Worm (Caenorhabditis elegans): ENCODE results near the gene col-17.
A peak's percentile ranks its signal among the peaks of the same experiment; 100 is the strongest.
"Not testable (repeated sequence)": the region's sequence is repeated elsewhere in the genome, so short reads cannot be mapped to it uniquely, and the experiment has no call there.

Gene col-17

DNA sequence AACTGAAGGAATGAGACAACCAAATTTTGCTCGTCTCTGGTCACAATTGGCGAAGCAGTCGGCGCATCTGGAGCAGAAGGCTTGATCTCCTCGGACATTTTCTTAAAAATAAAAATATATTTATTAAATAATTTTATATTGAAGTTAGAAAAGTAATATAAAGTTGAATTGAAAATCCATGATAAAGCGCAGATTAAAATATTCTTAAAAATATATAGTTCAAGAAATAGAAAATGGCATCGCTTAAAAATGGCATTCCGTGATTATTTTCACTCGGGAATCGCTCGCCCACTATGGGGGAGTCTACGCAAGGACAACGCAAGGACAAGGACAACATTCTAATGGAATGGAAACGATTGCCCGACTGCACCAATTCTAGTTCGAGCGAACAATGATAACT is 36.3 kb upstream of the col-17 start, which contains the start of gene sgt-1:
Gene sgt-1 (minus strand): TSS at position 101 of the 400 bp plus-strand sequence.
- not testable (repeated sequence) for TF ChIP-seq aha-1, elt-3, nhr-77 (tag; optimal IDR thresholded peaks at IDR 0.05)

DNA sequence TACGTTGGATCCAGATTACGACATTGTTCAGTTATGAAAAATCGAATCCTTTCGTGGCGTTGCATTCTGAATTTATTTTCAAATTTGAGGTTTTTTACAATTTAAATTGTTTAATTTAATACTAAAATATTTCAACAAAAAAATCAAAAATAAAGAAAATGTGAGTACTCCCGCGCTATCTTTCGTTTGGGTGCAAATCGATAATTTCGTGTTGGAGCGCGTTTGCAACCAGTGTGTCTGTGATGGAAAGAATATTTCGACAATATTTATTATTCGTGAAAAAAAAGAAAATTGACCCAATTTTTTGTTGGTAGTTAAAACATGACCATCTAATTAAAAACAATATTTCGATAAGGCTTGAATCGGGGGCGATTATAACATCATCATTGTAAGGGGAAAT is 34.7 kb upstream of the col-17 start, which contains the start of gene R05F9.9:
Gene R05F9.9 (minus strand): TSS at position 66 of the 400 bp plus-strand sequence.
- TF ChIP-seq dsc-1 (tag; optimal IDR thresholded peaks at IDR 0.05) (no peak), efl-1 (optimal IDR thresholded peaks at IDR 0.05) (peak; percentile 39 to 49), efl-1 (GFP tag; optimal IDR thresholded peaks at IDR 0.05 in 1 of 2) (peak; percentile 66 to 93), elt-3 (tag; optimal IDR thresholded peaks at IDR 0.05) (no peak), ceh-90 (tag; optimal IDR thresholded peaks at IDR 0.05) (no peak), elt-2 (tag; optimal IDR thresholded peaks at IDR 0.05) (peak; percentile 71), lin-35 (GFP tag; optimal IDR thresholded peaks at IDR 0.05) (peak; percentile 33 to 67), nhr-11 (tag; optimal IDR thresholded peaks at IDR 0.05) (no peak), mab-9 (GFP tag; IDR thresholded peaks at IDR 0.05) (no peak), hlh-17 (GFP tag; optimal IDR thresholded peaks at IDR 0.05; ENCODE audit: borderline replicate concordance) (no peak), sptf-1 (tag; optimal IDR thresholded peaks at IDR 0.05) (no peak), mep-1 (tag; optimal IDR thresholded peaks at IDR 0.05) (peak; percentile 62), ces-1 (GFP tag; optimal IDR thresholded peaks at IDR 0.05) (no peak), nhr-90 (tag; optimal IDR thresholded peaks at IDR 0.05; ENCODE audit: poor library complexity) (peak; percentile 4), nhr-47 (tag; optimal IDR thresholded peaks at IDR 0.05) (peak; percentile 3), snu-23 (GFP tag; optimal IDR thresholded peaks at IDR 0.05) (peak; percentile 48), snpc-4 (tag; optimal IDR thresholded peaks at IDR 0.05) (no peak), efl-3 (GFP tag; optimal IDR thresholded peaks at IDR 0.05) (no peak), tbx-2 (tag; optimal IDR thresholded peaks at IDR 0.05) (peak; percentile 3), alr-1 (tag; optimal IDR thresholded peaks at IDR 0.05; ENCODE audit: borderline replicate concordance) (no peak), ama-1 (optimal IDR thresholded peaks at IDR 0.05) (peak; percentile 61), lsy-2 (tag; optimal IDR thresholded peaks at IDR 0.05) (peak; percentile 43 to 54), dpl-1 (GFP tag; optimal IDR thresholded peaks at IDR 0.05) (peak; percentile 24 to 73 (median 28)), F16B12.6 (tag; optimal IDR thresholded peaks at IDR 0.05) (no peak), nhr-84 (tag; optimal IDR thresholded peaks at IDR 0.05) (no peak), grh-1 (GFP tag; IDR thresholded peaks at IDR 0.05) (no peak), nhr-12 (tag; optimal IDR thresholded peaks at IDR 0.05) (no peak), zip-4 (GFP tag; optimal IDR thresholded peaks at IDR 0.05) (no peak), rnt-1 (tag; optimal IDR thresholded peaks at IDR 0.05) (peak; percentile 8), swsn-7 (tag; optimal IDR thresholded peaks at IDR 0.05) (no peak), unc-62 (GFP tag; optimal IDR thresholded peaks at IDR 0.05) (no peak), sox-4 (tag; optimal IDR thresholded peaks at IDR 0.05) (no peak), ets-5 (GFP tag; IDR thresholded peaks at IDR 0.05) (no peak), ceh-82 (tag; optimal IDR thresholded peaks at IDR 0.05) (peak in 1 of 3 experiments; percentile 40), nhr-19 (GFP tag; conservative IDR thresholded peaks at IDR 0.05) (no peak), aly-2 (tag; optimal IDR thresholded peaks at IDR 0.05) (peak; percentile 24), zag-1 (tag; optimal IDR thresholded peaks at IDR 0.05) (no peak), nhr-20 (tag; optimal IDR thresholded peaks at IDR 0.05) (peak; percentile 1), mdl-1 (tag; optimal IDR thresholded peaks at IDR 0.05) (no peak), aha-1 (tag; optimal IDR thresholded peaks at IDR 0.05) (no peak), nhr-71 (tag; optimal IDR thresholded peaks at IDR 0.05) (peak; percentile 52), irx-1 (tag; optimal IDR thresholded peaks at IDR 0.05) (no peak), nhr-85 (tag) (peak; percentile 63), unc-30 (tag; optimal IDR thresholded peaks at IDR 0.05) (no peak), ceh-8 (GFP tag; optimal IDR thresholded peaks at IDR 0.05) (no peak), hlh-4 (tag; optimal IDR thresholded peaks at IDR 0.05) (no peak), fkh-8 (tag; optimal IDR thresholded peaks at IDR 0.05) (no peak), blmp-1 (tag; optimal IDR thresholded peaks at IDR 0.05) (peak; percentile 37), lin-14 (GFP tag; optimal IDR thresholded peaks at IDR 0.05) (peak; percentile 25), lin-39 (tag; optimal IDR thresholded peaks at IDR 0.05) (no peak), skn-1 (tag; optimal IDR thresholded peaks at IDR 0.05) (peak; percentile 35)

All from whole organism, L1 larva.